Worm (Caenorhabditis elegans): ENCODE results near the gene npr-38.

ce11 chrX:6350016-6350415, 38.5 kb downstream of the npr-38 start, which contains the start of gene C03B1.6:
- TF ChIP-seq nhr-76 (tag; optimal IDR thresholded peaks at IDR 0.05) (no peak), mab-5 (tag; optimal IDR thresholded peaks at IDR 0.05) (no peak), nhr-237 (tag; optimal IDR thresholded peaks at IDR 0.05) (no peak), unc-62 (GFP tag; optimal IDR thresholded peaks at IDR 0.05) (no peak), elt-1 (tag; optimal IDR thresholded peaks at IDR 0.05; ENCODE audit: borderline replicate concordance, insufficient read depth) (no peak), nhr-28 (tag; optimal IDR thresholded peaks at IDR 0.05) (no peak), nhr-12 (tag; optimal IDR thresholded peaks at IDR 0.05) (no peak), lin-13 (tag; optimal IDR thresholded peaks at IDR 0.05) (no peak), elt-3 (tag; optimal IDR thresholded peaks at IDR 0.05) (no peak), snpc-4 (tag; optimal IDR thresholded peaks at IDR 0.05) (no peak), ztf-11 (tag; optimal IDR thresholded peaks at IDR 0.05) (no peak), lsy-2 (tag; optimal IDR thresholded peaks at IDR 0.05) (no peak)
